Fruit fly (Drosophila melanogaster) whole organism, embryonic: ENCODE results near the gene CG13991.

Experiments
- CG10543 ChIP-seq: fragments of 200-800 bp; sonication (Bioruptor generic); optimal IDR thresholded peaks from 3 replicates; lab custom pipeline; 2017; ENCODE audit warnings: missing biosample characterization, mild to moderate bottlenecking, missing genetic modification characterization, moderate library complexity
- CG10565 ChIP-seq: fragments of 200-800 bp; sonication (Bioruptor generic); optimal IDR thresholded peaks from 3 replicates; lab custom pipeline; 2016; ENCODE audit warnings: missing biosample characterization, mild to moderate bottlenecking, missing genetic modification characterization
- CG11247 ChIP-seq: fragments of 200-800 bp; sonication (Bioruptor generic); IDR thresholded peaks from 2 replicates; pipeline ENCODE4 v1.3.6; 2022; ENCODE audit warnings: missing biosample characterization, missing genetic modification characterization
- CG12659 ChIP-seq: fragments of 200-800 bp; sonication (Bioruptor generic); optimal IDR thresholded peaks from 3 replicates; lab custom pipeline; 2017; ENCODE audit warnings: mild to moderate bottlenecking, missing biosample characterization, missing genetic modification reagents, missing genetic modification characterization
- CG13287 ChIP-seq: fragments of 200-800 bp; sonication (Bioruptor generic); IDR thresholded peaks from 2 replicates; pipeline ENCODE4 v1.3.6; 2022; ENCODE audit warnings: missing biosample characterization, missing genetic modification characterization; ENCODE audit not compliant: partially characterized antibody
- CG13624 ChIP-seq: fragments of 200-800 bp; sonication (Bioruptor generic); optimal IDR thresholded peaks from 2 replicates; lab custom pipeline; 2016; ENCODE audit warnings: missing biosample characterization, missing genetic modification characterization
- CG15514 ChIP-seq: fragments of 200-800 bp; sonication (Bioruptor generic); optimal IDR thresholded peaks from 3 replicates; lab custom pipeline; 2017; ENCODE audit warnings: missing biosample characterization, missing genetic modification characterization, mild to moderate bottlenecking, moderate library complexity, missing genetic modification reagents
- CG15601 ChIP-seq: fragments of 200-800 bp; sonication (Bioruptor generic); optimal IDR thresholded peaks from 3 replicates; lab custom pipeline; 2019; ENCODE audit warnings: missing biosample characterization, mild to moderate bottlenecking, missing genetic modification characterization, moderate library complexity
- CG17186 ChIP-seq: fragments of 200-800 bp; sonication (Bioruptor generic); optimal IDR thresholded peaks from 3 replicates; lab custom pipeline; 2017; ENCODE audit warnings: missing biosample characterization, missing genetic modification reagents, missing genetic modification characterization
- CG17359 ChIP-seq: fragments of 200-800 bp; sonication (Bioruptor generic); optimal IDR thresholded peaks from 3 replicates; lab custom pipeline; 2018; ENCODE audit warnings: missing biosample characterization, mild to moderate bottlenecking, missing genetic modification characterization, moderate library complexity
- CG17802 ChIP-seq: fragments of 200-800 bp; sonication (Bioruptor generic); optimal IDR thresholded peaks from 2 replicates; lab custom pipeline; 2018; ENCODE audit warnings: missing biosample characterization, mild to moderate bottlenecking, missing genetic modification characterization, moderate library complexity
- CG1832 ChIP-seq: fragments of 200-800 bp; sonication (Bioruptor generic); optimal IDR thresholded peaks from 2 replicates; lab custom pipeline; 2017; ENCODE audit warnings: missing biosample characterization, mild to moderate bottlenecking, missing genetic modification characterization, inconsistent platforms
- CG2712 ChIP-seq: fragments of 200-800 bp; optimal IDR thresholded peaks from 3 replicates; lab custom pipeline; 2019; ENCODE audit warnings: missing biosample characterization, mild to moderate bottlenecking, missing genetic modification characterization, moderate library complexity
- CG33557 ChIP-seq: fragments of 200-800 bp; sonication (Bioruptor generic); optimal IDR thresholded peaks from 2 replicates; lab custom pipeline; 2019; ENCODE audit warnings: missing biosample characterization, mild to moderate bottlenecking, missing genetic modification characterization, moderate library complexity
- CG42726 ChIP-seq: fragments of 200-800 bp; sonication (Bioruptor generic); IDR thresholded peaks from 2 replicates; pipeline ENCODE4 v1.3.6; 2022; ENCODE audit warnings: missing biosample characterization, missing genetic modification characterization; ENCODE audit not compliant: partially characterized antibody
- CG4404 ChIP-seq: fragments of 200-800 bp; sonication (Bioruptor generic); IDR thresholded peaks from 2 replicates; pipeline ENCODE4 v1.3.6; 2022; ENCODE audit warnings: missing biosample characterization, missing genetic modification characterization
- CG6791 ChIP-seq: fragments of 200-800 bp; sonication (Bioruptor generic); IDR thresholded peaks from 3 replicates; pipeline ENCODE4 v1.3.6; 2022; ENCODE audit warnings: missing biosample characterization, missing genetic modification characterization; ENCODE audit not compliant: partially characterized antibody
- CG6854 ChIP-seq: fragments of 200-800 bp; sonication (Bioruptor generic); optimal IDR thresholded peaks from 3 replicates; lab custom pipeline; 2017; ENCODE audit warnings: missing biosample characterization, mild to moderate bottlenecking, missing genetic modification characterization
- CG7271 ChIP-seq: fragments of 200-800 bp; sonication (Bioruptor generic); optimal IDR thresholded peaks from 2 replicates; lab custom pipeline; 2018; ENCODE audit warnings: missing biosample characterization, mild to moderate bottlenecking, missing genetic modification characterization, moderate library complexity
- CHES-1-like ChIP-seq: fragments of 200-800 bp; sonication (Bioruptor generic); optimal IDR thresholded peaks from 2 replicates; lab custom pipeline; 2016; ENCODE audit warnings: missing biosample characterization, missing genetic modification characterization
- Chrac-16 ChIP-seq: fragments of 200-800 bp; sonication (Bioruptor generic); optimal IDR thresholded peaks from 3 replicates; lab custom pipeline; 2016; ENCODE audit warnings: missing biosample characterization, missing genetic modification characterization
- D ChIP-seq, 2 experiments: fragments of 200-800 bp in 1 of 2; fragments of >200 bp in 1 of 2; sonication (Bioruptor generic) in 1 of 2; optimal IDR thresholded peaks; 2 replicates in 1 of 2; 3 replicates in 1 of 2; lab custom pipeline; 2017; ENCODE audit warnings: mild to moderate bottlenecking in 1 of 2, missing biosample characterization in 1 of 2, missing genetic modification characterization in 1 of 2, missing genetic modification reagents in 1 of 2
- D19A ChIP-seq: fragments of 200-800 bp; optimal IDR thresholded peaks from 3 replicates; lab custom pipeline; 2019; ENCODE audit warnings: missing biosample characterization, mild to moderate bottlenecking, missing genetic modification characterization, moderate library complexity
- Deaf1 ChIP-seq: fragments of 200-800 bp; optimal IDR thresholded peaks from 3 replicates; lab custom pipeline; 2019; ENCODE audit warnings: missing biosample characterization, mild to moderate bottlenecking, missing genetic modification characterization, moderate library complexity
- H15 ChIP-seq: fragments of 200-800 bp; sonication (Bioruptor generic); IDR thresholded peaks from 3 replicates; pipeline ENCODE4 v1.3.6; 2022; ENCODE audit warnings: missing biosample characterization, missing genetic modification characterization
- Hr78 ChIP-seq, 2 experiments: fragments of 200-800 bp in 1 of 2; fragments of >200 bp in 1 of 2; sonication (Bioruptor generic) in 1 of 2; optimal IDR thresholded peaks; 2 replicates each; lab custom pipeline; 2017 to 2019; ENCODE audit warnings: missing biosample characterization in 2 of 2, missing genetic modification characterization in 2 of 2, mild to moderate bottlenecking in 1 of 2, moderate library complexity in 1 of 2
- bowl ChIP-seq: fragments of 200-800 bp; sonication (Bioruptor generic); IDR thresholded peaks from 2 replicates; pipeline ENCODE4 v1.3.6; 2022; ENCODE audit warnings: missing biosample characterization, missing genetic modification characterization
- btn ChIP-seq: fragments of 200-800 bp; sonication (Bioruptor generic); optimal IDR thresholded peaks from 2 replicates; lab custom pipeline; 2016; ENCODE audit warnings: missing biosample characterization, missing genetic modification characterization
- cato ChIP-seq: fragments of 200-800 bp; sonication (Bioruptor generic); optimal IDR thresholded peaks from 2 replicates; lab custom pipeline; 2016; ENCODE audit warnings: missing biosample characterization, missing genetic modification characterization, borderline replicate concordance
- chm ChIP-seq: fragments of 200-800 bp; sonication (Bioruptor generic); IDR thresholded peaks from 2 replicates; pipeline ENCODE4 v1.3.6; 2022; ENCODE audit warnings: missing biosample characterization, missing genetic modification characterization
- dysf ChIP-seq: fragments of 200-800 bp; sonication (Bioruptor generic); IDR thresholded peaks from 3 replicates; pipeline ENCODE4 v1.3.6; 2022; ENCODE audit warnings: missing biosample characterization, missing genetic modification characterization
- ems ChIP-seq: fragments of 200-800 bp; sonication (Bioruptor generic); optimal IDR thresholded peaks from 3 replicates; lab custom pipeline; 2016; ENCODE audit warnings: missing biosample characterization, missing genetic modification characterization
- gcm2 ChIP-seq: fragments of 200-800 bp; sonication (Bioruptor generic); optimal IDR thresholded peaks from 2 replicates; lab custom pipeline; 2016; ENCODE audit warnings: missing biosample characterization, missing genetic modification characterization
- inv ChIP-seq: fragments of 200-800 bp; sonication (Bioruptor generic); IDR thresholded peaks from 2 replicates; pipeline ENCODE4 v1.3.6; 2022; ENCODE audit warnings: missing biosample characterization, missing genetic modification characterization; ENCODE audit not compliant: partially characterized antibody
- mam ChIP-seq: fragments of 200-800 bp; sonication (Bioruptor generic); optimal IDR thresholded peaks from 3 replicates; lab custom pipeline; 2016; ENCODE audit warnings: missing biosample characterization, missing genetic modification characterization
- mld ChIP-seq: fragments of 200-800 bp; sonication (Bioruptor generic); IDR thresholded peaks from 3 replicates; pipeline ENCODE4 v1.3.6; 2022; ENCODE audit warnings: missing biosample characterization, missing genetic modification characterization; ENCODE audit not compliant: partially characterized antibody
- nerfin-2 ChIP-seq: fragments of 200-800 bp; sonication (Bioruptor generic); IDR thresholded peaks from 2 replicates; pipeline ENCODE4 v1.3.6; 2022; ENCODE audit warnings: missing biosample characterization, missing genetic modification characterization; ENCODE audit not compliant: partially characterized antibody
- oc ChIP-seq: fragments of 200-800 bp; sonication (Bioruptor generic); optimal IDR thresholded peaks from 2 replicates; lab custom pipeline; 2018; ENCODE audit warnings: missing biosample characterization, mild to moderate bottlenecking, missing genetic modification characterization, moderate library complexity
- org-1 ChIP-seq: fragments of 200-800 bp; sonication (Bioruptor generic); optimal IDR thresholded peaks from 2 replicates; lab custom pipeline; 2017; ENCODE audit warnings: missing biosample characterization, missing genetic modification characterization
- pnt ChIP-seq: fragments of 200-800 bp; sonication (Bioruptor generic); optimal IDR thresholded peaks from 3 replicates; lab custom pipeline; 2016; ENCODE audit warnings: missing biosample characterization, missing genetic modification characterization
- prd ChIP-seq, 3 experiments: fragments of >200 bp in 2 of 3; fragments of 200-800 bp in 1 of 3; sonication (Bioruptor generic) in 1 of 3; optimal IDR thresholded peaks in 2 of 3; IDR thresholded peaks in 1 of 3; 2 replicates in 2 of 3; 3 replicates in 1 of 3; pipeline versions ENCODE4 v1.3.6 to Lab custom; 2017 to 2022; ENCODE audit warnings: missing biosample characterization in 1 of 3, missing genetic modification characterization in 1 of 3
- psq ChIP-seq: fragments of 200-800 bp; sonication (Bioruptor generic); optimal IDR thresholded peaks from 2 replicates; lab custom pipeline; 2017; ENCODE audit warnings: missing biosample characterization, missing genetic modification characterization
- sim ChIP-seq: fragments of 200-800 bp; sonication (Bioruptor generic); IDR thresholded peaks from 2 replicates; pipeline ENCODE4 v1.3.6; 2022; ENCODE audit warnings: missing biosample characterization, missing genetic modification characterization
- sisA ChIP-seq: fragments of 200-800 bp; sonication (Bioruptor generic); IDR thresholded peaks from 2 replicates; pipeline ENCODE4 v1.3.6; 2022; ENCODE audit warnings: missing biosample characterization, missing genetic modification characterization
- sna ChIP-seq: fragments of 200-800 bp; sonication (Bioruptor generic); IDR thresholded peaks from 2 replicates; pipeline ENCODE4 v1.3.6; 2022; ENCODE audit warnings: missing biosample characterization, missing genetic modification characterization; ENCODE audit not compliant: partially characterized antibody
- so ChIP-seq: fragments of 200-800 bp; sonication (Bioruptor generic); IDR thresholded peaks from 3 replicates; pipeline ENCODE4 v1.3.6; 2022; ENCODE audit warnings: missing biosample characterization, missing genetic modification characterization
- tna ChIP-seq: fragments of 200-800 bp; sonication (Bioruptor generic); IDR thresholded peaks from 2 replicates; pipeline ENCODE4 v1.3.6; 2022; ENCODE audit warnings: missing biosample characterization, missing genetic modification characterization; ENCODE audit not compliant: partially characterized antibody
- vnd ChIP-seq: fragments of 200-800 bp; sonication (Bioruptor generic); IDR thresholded peaks from 3 replicates; pipeline ENCODE4 v1.3.6; 2022; ENCODE audit warnings: missing biosample characterization, missing genetic modification characterization; ENCODE audit not compliant: partially characterized antibody
- zf30C ChIP-seq: fragments of 200-800 bp; sonication (Bioruptor generic); optimal IDR thresholded peaks from 3 replicates; lab custom pipeline; 2018; ENCODE audit warnings: missing biosample characterization, mild to moderate bottlenecking, missing genetic modification characterization

The CG13991 gene

dm6 chr2L:6092300-6092699 lies 46.9 kb upstream of the CG13991 start (continued):
- TF ChIP-seq nerfin-2 = no peak
- TF ChIP-seq CG12659 (GFP tag; lab: Kevin White, UChicago) = no peak
- TF ChIP-seq so (GFP tag; lab: Robert Waterston, UW) = no peak
- TF ChIP-seq CG7271 = peak; percentile 11
- no peak for TF ChIP-seq CG6791 (GFP tag; lab: Robert Waterston, UW)
- peak; percentile 12 for TF ChIP-seq CG10543
- no peak for TF ChIP-seq CG10565
- no peak for TF ChIP-seq gcm2 (GFP tag; lab: Kevin White, UChicago)
- TF ChIP-seq H15 (GFP tag; lab: Robert Waterston, UW) = no peak
- TF ChIP-seq sim (GFP tag; lab: Robert Waterston, UW) = no peak
- TF ChIP-seq CG17359 (tag; lab: Kevin White, UChicago) = peak; percentile 34
- TF ChIP-seq Hr78 (GFP tag; optimal IDR thresholded peaks at IDR 0.05; lab: Kevin White, UChicago) = no peak
- TF ChIP-seq vnd = no peak
- TF ChIP-seq ems = no peak
- no peak for TF ChIP-seq btn (GFP tag; lab: Kevin White, UChicago)
- no peak for TF ChIP-seq CG1832 (GFP tag; lab: Kevin White, UChicago)
- TF ChIP-seq CG4404 (GFP tag; lab: Robert Waterston, UW) = no peak
- TF ChIP-seq CG13287 = no peak
- no peak for TF ChIP-seq org-1 (GFP tag; lab: Kevin White, UChicago)
- TF ChIP-seq CG6854 (GFP tag; lab: Kevin White, UChicago) = no peak
- TF ChIP-seq CG13624 (GFP tag; lab: Kevin White, UChicago) = peak; percentile 26
- no peak for TF ChIP-seq D19A
- no peak for TF ChIP-seq zf30C
- no peak for TF ChIP-seq CG15514
- TF ChIP-seq Chrac-16 (GFP tag; lab: Kevin White, UChicago) = no peak
- no peak for TF ChIP-seq cato (GFP tag; lab: Kevin White, UChicago)
- TF ChIP-seq mld (GFP tag; lab: Robert Waterston, UW) = no peak
- no peak for TF ChIP-seq CG11247 (GFP tag; lab: Robert Waterston, UW)
- TF ChIP-seq CG42726 = no peak
- no peak for TF ChIP-seq tna
- TF ChIP-seq dysf (GFP tag; lab: Robert Waterston, UW) = no peak
- no peak for TF ChIP-seq CG17802 (tag; lab: Kevin White, UChicago)
- peak; percentile 12 for TF ChIP-seq CG33557 (GFP tag; lab: Kevin White, UChicago)
- TF ChIP-seq D (optimal IDR thresholded peaks at IDR 0.05; lab: Kevin White, UChicago) = no peak
- no peak for TF ChIP-seq D (GFP tag; optimal IDR thresholded peaks at IDR 0.05; lab: Kevin White, UChicago)
- TF ChIP-seq CG17186 (GFP tag; lab: Kevin White, UChicago) = no peak
- no peak for TF ChIP-seq bowl (GFP tag; lab: Robert Waterston, UW)
- no peak for TF ChIP-seq CHES-1-like (GFP tag; lab: Kevin White, UChicago)

- peak; percentile 12 for TF ChIP-seq pnt (GFP tag; lab: Kevin White, UChicago)
- peak; percentile 96 for TF ChIP-seq sna
- TF ChIP-seq prd (optimal IDR thresholded peaks at IDR 0.05; lab: Kevin White, UChicago) = no peak
- 0 out of 3 replicates have a peak, but pooled peaks have one; percentile 18 for TF ChIP-seq prd (GFP tag; IDR thresholded peaks at IDR 0.05; lab: Robert Waterston, UW)
- peak; percentile 99 for TF ChIP-seq CG42726
- TF ChIP-seq sisA = no peak
- TF ChIP-seq psq (GFP tag; lab: Kevin White, UChicago) = no peak
- peak; percentile 29 for TF ChIP-seq Deaf1
- TF ChIP-seq mam (GFP tag; lab: Kevin White, UChicago) = peak; percentile 63
- peak; percentile 94 for TF ChIP-seq inv (GFP tag; lab: Robert Waterston, UW)
- peak; percentile 23 for TF ChIP-seq oc (tag; lab: Kevin White, UChicago)
- TF ChIP-seq CG2712 = peak; percentile 45
- TF ChIP-seq chm (GFP tag; lab: Robert Waterston, UW) = peak; percentile 41; the same call in 1 of the 2 replicates
- peak; percentile 61 for TF ChIP-seq CG15601 (tag; lab: Kevin White, UChicago)
Measured at dm6 chr2L:6098479-6099269, 40.5 kb upstream of the CG13991 start, which contains the start of gene CG9175. TSS of gene CG9175 (minus strand) at chr2L:6098966.
